Fruit fly (Drosophila melanogaster) whole organism, embryonic: ENCODE data around the gene wfs1.

Experiments
- Asciz ChIP-seq: fragments of 200-800 bp; sonication (Bioruptor generic); optimal IDR thresholded peaks from 2 replicates; lab custom pipeline; 2017; ENCODE audit warnings: missing biosample characterization, mild to moderate bottlenecking, missing genetic modification characterization, missing genetic modification reagents
- Atf-2 ChIP-seq: fragments of 200-800 bp; sonication (Bioruptor generic); optimal IDR thresholded peaks from 2 replicates; lab custom pipeline; 2016; ENCODE audit warnings: missing biosample characterization, missing genetic modification characterization
- Atf3 ChIP-seq: fragments of 200-800 bp; sonication (Bioruptor generic); optimal IDR thresholded peaks from 3 replicates; lab custom pipeline; 2016; ENCODE audit warnings: missing biosample characterization, missing genetic modification characterization
- Bdp1 ChIP-seq: fragments of 200-800 bp; sonication (Bioruptor generic); optimal IDR thresholded peaks from 3 replicates; lab custom pipeline; 2016; ENCODE audit warnings: missing biosample characterization, missing genetic modification characterization
- CG1024 ChIP-seq: fragments of 200-800 bp; sonication (Bioruptor generic); IDR thresholded peaks from 2 replicates; pipeline ENCODE4 v1.3.6; 2022; ENCODE audit warnings: missing biosample characterization, missing genetic modification characterization
- CG10462 ChIP-seq: fragments of 200-800 bp; sonication (Bioruptor generic); optimal IDR thresholded peaks from 2 replicates; lab custom pipeline; 2016; ENCODE audit warnings: missing biosample characterization, missing genetic modification characterization
- CG11093 ChIP-seq: fragments of 200-800 bp; sonication (Bioruptor generic); IDR thresholded peaks from 3 replicates; pipeline ENCODE4 v1.3.6; 2022; ENCODE audit warnings: missing biosample characterization, missing genetic modification characterization
- CG11247 ChIP-seq: fragments of 200-800 bp; sonication (Bioruptor generic); IDR thresholded peaks from 2 replicates; pipeline ENCODE4 v1.3.6; 2022; ENCODE audit warnings: missing biosample characterization, missing genetic modification characterization
- CG11456 ChIP-seq: fragments of 200-800 bp; sonication (Bioruptor generic); IDR thresholded peaks from 3 replicates; pipeline ENCODE4 v1.3.6; 2022; ENCODE audit warnings: missing biosample characterization, missing genetic modification characterization
- CG11504 ChIP-seq: fragments of 200-800 bp; sonication (Bioruptor generic); optimal IDR thresholded peaks from 3 replicates; lab custom pipeline; 2019; ENCODE audit warnings: missing biosample characterization, mild to moderate bottlenecking, missing genetic modification characterization, moderate library complexity
- CG12104 ChIP-seq: fragments of 200-800 bp; sonication (Bioruptor generic); optimal IDR thresholded peaks from 3 replicates; lab custom pipeline; 2016; ENCODE audit warnings: missing biosample characterization, missing genetic modification characterization
- CG14441 ChIP-seq: fragments of 200-800 bp; sonication (Bioruptor generic); IDR thresholded peaks from 2 replicates; pipeline ENCODE4 v1.3.6; 2022; ENCODE audit warnings: missing biosample characterization, missing genetic modification characterization
- CG14667 ChIP-seq: fragments of 200-800 bp; sonication (Bioruptor generic); IDR thresholded peaks from 2 replicates; pipeline ENCODE4 v1.3.6; 2022; ENCODE audit warnings: missing biosample characterization, missing genetic modification characterization
- CG14710 ChIP-seq: fragments of 200-800 bp; sonication (Bioruptor generic); optimal IDR thresholded peaks from 3 replicates; lab custom pipeline; 2019; ENCODE audit warnings: missing biosample characterization, mild to moderate bottlenecking, missing genetic modification characterization, moderate library complexity
- CG1647 ChIP-seq: fragments of 200-800 bp; sonication (Bioruptor generic); optimal IDR thresholded peaks from 3 replicates; lab custom pipeline; 2016; ENCODE audit warnings: missing biosample characterization, missing genetic modification characterization
- CG16863 ChIP-seq: fragments of 200-800 bp; sonication (Bioruptor generic); optimal IDR thresholded peaks from 3 replicates; lab custom pipeline; 2016; ENCODE audit warnings: missing biosample characterization, missing genetic modification characterization
- CG17186 ChIP-seq: fragments of 200-800 bp; sonication (Bioruptor generic); optimal IDR thresholded peaks from 3 replicates; lab custom pipeline; 2017; ENCODE audit warnings: missing biosample characterization, missing genetic modification reagents, missing genetic modification characterization
- CG1792 ChIP-seq: fragments of 200-800 bp; sonication (Bioruptor generic); optimal IDR thresholded peaks from 2 replicates; lab custom pipeline; 2016; ENCODE audit warnings: missing biosample characterization, missing genetic modification characterization
- CG2712 ChIP-seq: fragments of 200-800 bp; optimal IDR thresholded peaks from 3 replicates; lab custom pipeline; 2019; ENCODE audit warnings: missing biosample characterization, mild to moderate bottlenecking, missing genetic modification characterization, moderate library complexity
- CG30020 ChIP-seq: fragments of 200-800 bp; optimal IDR thresholded peaks from 2 replicates; lab custom pipeline; 2019; ENCODE audit warnings: missing biosample characterization, mild to moderate bottlenecking, missing genetic modification characterization, moderate library complexity
- CG30431 ChIP-seq: fragments of 200-800 bp; sonication (Bioruptor generic); optimal IDR thresholded peaks from 2 replicates; lab custom pipeline; 2017; ENCODE audit warnings: missing biosample characterization, missing genetic modification characterization
- CG3407 ChIP-seq: fragments of 200-800 bp; sonication (Bioruptor generic); optimal IDR thresholded peaks from 2 replicates; lab custom pipeline; 2018; ENCODE audit warnings: missing biosample characterization, mild to moderate bottlenecking, missing genetic modification characterization
- CG3726 ChIP-seq: fragments of 200-800 bp; sonication (Bioruptor generic); IDR thresholded peaks from 3 replicates; pipeline ENCODE4, ENCODE4 v1.3.6; 2022; ENCODE audit warnings: missing biosample characterization, missing genetic modification characterization
- CG6254 ChIP-seq: fragments of 200-800 bp; sonication (Bioruptor generic); optimal IDR thresholded peaks from 3 replicates; lab custom pipeline; 2017; ENCODE audit warnings: mild to moderate bottlenecking, missing biosample characterization, missing genetic modification reagents, missing genetic modification characterization
- CG7357 ChIP-seq: fragments of 200-800 bp; sonication (Bioruptor generic); IDR thresholded peaks from 3 replicates; pipeline ENCODE4 v1.3.6; 2022; ENCODE audit warnings: missing biosample characterization, missing genetic modification characterization
- Dbx ChIP-seq: fragments of 200-800 bp; sonication (Bioruptor generic); IDR thresholded peaks from 3 replicates; pipeline ENCODE4 v1.3.6; 2022; ENCODE audit warnings: missing biosample characterization, missing genetic modification characterization
- Doc2 ChIP-seq: fragments of 200-800 bp; sonication (Bioruptor generic); IDR thresholded peaks from 2 replicates; pipeline ENCODE4 v1.3.6; 2022; ENCODE audit warnings: missing biosample characterization, missing genetic modification characterization
- Dref ChIP-seq: fragments of 200-800 bp; sonication (Bioruptor generic); IDR thresholded peaks from 2 replicates; pipeline ENCODE4 v1.3.6; 2022; ENCODE audit warnings: missing biosample characterization, missing genetic modification characterization
- H15 ChIP-seq: fragments of 200-800 bp; sonication (Bioruptor generic); IDR thresholded peaks from 3 replicates; pipeline ENCODE4 v1.3.6; 2022; ENCODE audit warnings: missing biosample characterization, missing genetic modification characterization
- HLHmδ ChIP-seq: fragments of 200-800 bp; sonication (Bioruptor generic); optimal IDR thresholded peaks from 2 replicates; lab custom pipeline; 2018; ENCODE audit warnings: missing biosample characterization, mild to moderate bottlenecking, missing genetic modification characterization, moderate library complexity
- HmgD ChIP-seq: fragments of 200-800 bp; sonication (Bioruptor generic); optimal IDR thresholded peaks from 3 replicates; lab custom pipeline; 2016; ENCODE audit warnings: missing biosample characterization, missing genetic modification characterization
- Hr51 ChIP-seq, 2 experiments: fragments of 200-800 bp; sonication (Bioruptor generic); optimal IDR thresholded peaks; 2 replicates in 1 of 2; 3 replicates in 1 of 2; lab custom pipeline; 2016 to 2018; ENCODE audit warnings: missing biosample characterization in 2 of 2, missing genetic modification characterization in 2 of 2, mild to moderate bottlenecking in 1 of 2, moderate library complexity in 1 of 2
- MESR4 ChIP-seq: fragments of 200-800 bp; sonication (Bioruptor generic); optimal IDR thresholded peaks from 2 replicates; lab custom pipeline; 2018; ENCODE audit warnings: missing biosample characterization, mild to moderate bottlenecking, missing genetic modification characterization, moderate library complexity
- Meics ChIP-seq: fragments of 200-800 bp; sonication (Bioruptor generic); optimal IDR thresholded peaks from 2 replicates; lab custom pipeline; 2017; ENCODE audit warnings: missing biosample characterization, mild to moderate bottlenecking, missing genetic modification characterization
- NC2α ChIP-seq: fragments of 200-800 bp; sonication (Bioruptor generic); optimal IDR thresholded peaks from 2 replicates; lab custom pipeline; 2016; ENCODE audit warnings: missing biosample characterization, missing genetic modification characterization
- NK7.1 ChIP-seq: fragments of 200-800 bp; sonication (Bioruptor generic); optimal IDR thresholded peaks from 3 replicates; lab custom pipeline; 2016; ENCODE audit warnings: missing biosample characterization, missing genetic modification characterization
- PHDP ChIP-seq: fragments of 200-800 bp; sonication (Bioruptor generic); optimal IDR thresholded peaks from 3 replicates; lab custom pipeline; 2018; ENCODE audit warnings: missing biosample characterization, mild to moderate bottlenecking, missing genetic modification characterization, moderate library complexity
- bcd ChIP-seq: fragments of 200-800 bp; sonication (Bioruptor generic); optimal IDR thresholded peaks from 2 replicates; lab custom pipeline; 2017; ENCODE audit warnings: missing biosample characterization, mild to moderate bottlenecking, missing genetic modification characterization
- chn ChIP-seq: fragments of 200-800 bp; sonication (Bioruptor generic); optimal IDR thresholded peaks from 2 replicates; lab custom pipeline; 2016; ENCODE audit warnings: missing biosample characterization, missing genetic modification characterization
- dan ChIP-seq: fragments of 200-800 bp; sonication (Bioruptor generic); IDR thresholded peaks from 2 replicates; pipeline ENCODE4 v1.3.6; 2022; ENCODE audit warnings: missing biosample characterization, missing genetic modification characterization
- disco-r ChIP-seq: fragments of 200-800 bp; sonication (Bioruptor generic); optimal IDR thresholded peaks from 2 replicates; lab custom pipeline; 2016; ENCODE audit warnings: missing biosample characterization, missing genetic modification characterization
- dm ChIP-seq: fragments of 200-800 bp; sonication (Bioruptor generic); optimal IDR thresholded peaks from 3 replicates; lab custom pipeline; 2016; ENCODE audit warnings: missing biosample characterization, missing genetic modification characterization
- emc ChIP-seq: fragments of 200-800 bp; sonication (Bioruptor generic); optimal IDR thresholded peaks from 2 replicates; lab custom pipeline; 2016; ENCODE audit warnings: missing biosample characterization, missing genetic modification characterization
- lov ChIP-seq, 2 experiments: fragments of 200-800 bp in 1 of 2; fragments of >200 bp in 1 of 2; sonication (Bioruptor generic) in 1 of 2; IDR thresholded peaks in 1 of 2; optimal IDR thresholded peaks in 1 of 2; 2 replicates in 1 of 2; 3 replicates in 1 of 2; pipeline versions ENCODE4 v1.3.6 to Lab custom; 2017 to 2022; ENCODE audit warnings: missing biosample characterization in 1 of 2, missing genetic modification characterization in 1 of 2
- mam ChIP-seq: fragments of 200-800 bp; sonication (Bioruptor generic); optimal IDR thresholded peaks from 3 replicates; lab custom pipeline; 2016; ENCODE audit warnings: missing biosample characterization, missing genetic modification characterization
- sc ChIP-seq, 3 experiments: fragments of >200 bp in 2 of 3; fragments of 200-800 bp in 1 of 3; sonication (Bioruptor generic) in 1 of 3; optimal IDR thresholded peaks; 2 replicates in 2 of 3; 3 replicates in 1 of 3; lab custom pipeline; 2017; ENCODE audit warnings: mild to moderate bottlenecking in 1 of 3, missing biosample characterization in 1 of 3, missing genetic modification characterization in 1 of 3, missing genetic modification reagents in 1 of 3
- sqz ChIP-seq: fragments of 200-800 bp; sonication (Bioruptor generic); optimal IDR thresholded peaks from 3 replicates; lab custom pipeline; 2018; ENCODE audit warnings: missing biosample characterization, mild to moderate bottlenecking, missing genetic modification characterization
- toy ChIP-seq: fragments of 200-800 bp; sonication (Bioruptor generic); IDR thresholded peaks from 2 replicates; pipeline ENCODE4 v1.3.6; 2022; ENCODE audit warnings: missing biosample characterization, missing genetic modification characterization
- trem ChIP-seq: fragments of 200-800 bp; optimal IDR thresholded peaks from 3 replicates; lab custom pipeline; 2019; ENCODE audit warnings: missing biosample characterization, mild to moderate bottlenecking, missing genetic modification characterization, moderate library complexity
- zfh1 ChIP-seq: fragments of 200-800 bp; sonication (Bioruptor generic); IDR thresholded peaks from 3 replicates; pipeline ENCODE4 v1.3.6; 2022; ENCODE audit warnings: missing biosample characterization, missing genetic modification characterization

The wfs1 gene

DNA sequence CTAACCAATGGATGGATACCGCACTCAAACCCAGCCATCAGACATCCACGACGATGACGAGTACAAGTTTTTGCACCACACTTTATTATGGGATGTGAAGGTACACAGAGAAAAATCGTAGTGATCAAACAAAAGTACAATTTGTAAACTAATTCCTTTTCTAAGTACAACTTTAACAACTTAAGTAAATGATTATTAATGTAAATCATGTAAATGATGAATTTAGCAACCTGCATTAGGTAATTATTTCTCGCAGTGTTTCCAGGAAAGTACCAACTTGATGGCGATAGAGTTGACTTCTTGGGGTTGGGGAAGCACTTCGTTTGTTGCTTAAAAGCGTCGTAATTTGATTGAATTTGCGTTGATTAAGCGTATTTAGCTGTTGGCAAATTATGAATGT is 27.1 kb downstream of the wfs1 start (continued):
- TF ChIP-seq CG3726 (no peak), sqz (GFP tag; lab: Kevin White, UChicago) (no peak), CG30020 (tag; lab: Kevin White, UChicago) (no peak), Atf-2 (peak; percentile 39), Atf3 (GFP tag; lab: Kevin White, UChicago) (peak; percentile 30), dm (GFP tag; lab: Kevin White, UChicago) (no peak), CG11093 (GFP tag; lab: Robert Waterston, UW) (0 out of 3 replicates have a peak, but pooled peaks have one; percentile 20), CG1024 (no peak), NK7.1 (GFP tag; lab: Kevin White, UChicago) (no peak), disco-r (GFP tag; lab: Kevin White, UChicago) (no peak), zfh1 (peak; percentile 71), chn (peak; percentile 59), PHDP (tag; lab: Kevin White, UChicago) (peak; percentile 76), bcd (GFP tag; lab: Kevin White, UChicago) (peak; percentile 39), CG16863 (peak; percentile 53), CG3407 (peak; percentile 42), Doc2 (GFP tag; lab: Robert Waterston, UW) (no peak), dan (GFP tag; lab: Robert Waterston, UW) (no peak), CG1647 (GFP tag; lab: Kevin White, UChicago) (no peak), CG14710 (tag; lab: Kevin White, UChicago) (peak; percentile 29), Meics (GFP tag; lab: Kevin White, UChicago) (peak; percentile 60), CG11247 (GFP tag; lab: Robert Waterston, UW) (no peak), HmgD (no peak), Asciz (peak; percentile 28), CG6254 (GFP tag; lab: Kevin White, UChicago) (peak; percentile 35), CG30431 (GFP tag; lab: Kevin White, UChicago) (peak; percentile 17), Hr51 (GFP tag; optimal IDR thresholded peaks at IDR 0.05; lab: Kevin White, UChicago) (peak; percentile 56 to 73), mam (GFP tag; lab: Kevin White, UChicago) (peak; percentile 33), CG14441 (peak; percentile 40; the same call in 1 of the 2 replicates), Bdp1 (GFP tag; lab: Kevin White, UChicago) (peak; percentile 22), Dref (no peak), NC2α (GFP tag; lab: Kevin White, UChicago) (no peak), sc (optimal IDR thresholded peaks at IDR 0.05; lab: Kevin White, UChicago) (no peak), sc (GFP tag; optimal IDR thresholded peaks at IDR 0.05; lab: Kevin White, UChicago) (peak; percentile 45), lov (optimal IDR thresholded peaks at IDR 0.05; lab: Kevin White, UChicago) (no peak), lov (GFP tag; IDR thresholded peaks at IDR 0.05; lab: Robert Waterston, UW) (no peak), MESR4 (GFP tag; lab: Kevin White, UChicago) (no peak), CG2712 (peak; percentile 60), Dbx (peak; percentile 61; the same call in 2 of the 3 replicates), toy (no peak), CG14667 (GFP tag; lab: Robert Waterston, UW) (0 out of 2 replicates have a peak, but pooled peaks have one; percentile 13), CG11456 (0 out of 3 replicates have a peak, but pooled peaks have one; percentile 11), CG10462 (GFP tag; lab: Kevin White, UChicago) (peak; percentile 54), H15 (GFP tag; lab: Robert Waterston, UW) (0 out of 3 replicates have a peak, but pooled peaks have one; percentile 50), CG12104 (GFP tag; lab: Kevin White, UChicago) (no peak), trem (tag; lab: Kevin White, UChicago) (peak; percentile 14), emc (GFP tag; lab: Kevin White, UChicago) (no peak), CG11504 (tag; lab: Kevin White, UChicago) (peak; percentile 81), CG1792 (GFP tag; lab: Kevin White, UChicago) (no peak), CG17186 (GFP tag; lab: Kevin White, UChicago) (no peak), HLHmδ (GFP tag; lab: Kevin White, UChicago) (no peak), CG7357 (GFP tag; lab: Robert Waterston, UW) (0 out of 3 replicates have a peak, but pooled peaks have one; percentile 23)
